Worm (Caenorhabditis elegans): ENCODE results near the gene srbc-16.

DNA sequence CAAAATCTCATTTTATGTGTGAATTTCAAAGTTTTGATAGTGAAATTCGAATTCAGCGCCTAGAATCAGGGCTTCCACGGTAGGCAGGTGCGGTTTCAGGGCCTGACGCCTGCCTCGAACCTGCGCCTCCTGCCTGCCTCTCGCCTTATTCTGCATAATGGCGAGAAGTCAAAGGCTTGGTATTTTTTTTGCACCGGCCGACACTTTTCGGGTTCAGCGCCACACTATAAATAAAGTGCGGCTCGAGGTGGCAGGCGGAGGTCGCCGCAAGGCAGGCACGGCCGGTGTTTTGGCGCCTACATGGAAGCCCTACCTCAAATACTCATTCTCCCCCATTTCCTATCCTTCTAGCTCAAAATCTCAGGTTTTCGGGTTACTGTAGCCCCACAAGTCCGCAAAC is 18.6 kb downstream of the srbc-16 start:
- TF ChIP-seq elt-3 (tag; optimal IDR thresholded peaks at IDR 0.05) (no peak), ztf-11 (tag; optimal IDR thresholded peaks at IDR 0.05) (no peak), sox-4 (tag; optimal IDR thresholded peaks at IDR 0.05) (no peak), xbp-1 (tag; optimal IDR thresholded peaks at IDR 0.05) (no peak), nhr-12 (tag; optimal IDR thresholded peaks at IDR 0.05) (no peak), lir-3 (tag; optimal IDR thresholded peaks at IDR 0.05; ENCODE audit: poor library complexity) (no peak), sup-37 (GFP tag; optimal IDR thresholded peaks at IDR 0.05) (no peak), aly-2 (tag; optimal IDR thresholded peaks at IDR 0.05) (no peak), nhr-28 (tag; optimal IDR thresholded peaks at IDR 0.05) (no peak), ceh-82 (tag; optimal IDR thresholded peaks at IDR 0.05) (no peak), snpc-4 (tag; optimal IDR thresholded peaks at IDR 0.05) (no peak), tbx-2 (tag; optimal IDR thresholded peaks at IDR 0.05) (no peak), rnt-1 (tag; optimal IDR thresholded peaks at IDR 0.05) (no peak)
